Fruit fly (Drosophila melanogaster) whole organism, prepupa: ENCODE results near the gene org-1.

ENCODE experiments used
- Blimp-1 ChIP-seq: fragments of 200-800 bp; sonication (Bioruptor generic); optimal IDR thresholded peaks from 3 replicates; lab custom pipeline; 2017; ENCODE audit warnings: missing biosample characterization, missing genetic modification characterization, mild to moderate bottlenecking, moderate library complexity, missing genetic modification reagents
- CG11294 ChIP-seq: fragments of 200-800 bp; sonication (Bioruptor generic); IDR thresholded peaks from 2 replicates; pipeline ENCODE4 v1.3.6; 2022; ENCODE audit warnings: missing biosample characterization, missing genetic modification characterization
- CG4318 ChIP-seq: fragments of 200-800 bp; sonication (Bioruptor generic); optimal IDR thresholded peaks from 3 replicates; lab custom pipeline; 2017; ENCODE audit warnings: missing biosample characterization, mild to moderate bottlenecking, missing genetic modification characterization
- CG6854 ChIP-seq: fragments of 200-800 bp; sonication (Bioruptor generic); optimal IDR thresholded peaks from 2 replicates; lab custom pipeline; 2017; ENCODE audit warnings: missing biosample characterization, mild to moderate bottlenecking, missing genetic modification characterization
- CG9139 ChIP-seq: fragments of 200-800 bp; sonication (Bioruptor generic); optimal IDR thresholded peaks from 3 replicates; lab custom pipeline; 2017; ENCODE audit warnings: missing biosample characterization, mild to moderate bottlenecking, missing genetic modification characterization
- Eip93F ChIP-seq: fragments of 200-800 bp; sonication (Bioruptor generic); optimal IDR thresholded peaks from 2 replicates; lab custom pipeline; 2016; ENCODE audit warnings: missing biosample characterization, mild to moderate bottlenecking, missing genetic modification characterization
- Hr4 ChIP-seq: fragments of 200-800 bp; sonication (Bioruptor generic); optimal IDR thresholded peaks from 3 replicates; lab custom pipeline; 2016; ENCODE audit warnings: missing biosample characterization, missing genetic modification characterization
- Sox15 ChIP-seq: fragments of 200-800 bp; sonication (Bioruptor generic); optimal IDR thresholded peaks from 3 replicates; lab custom pipeline; 2016; ENCODE audit warnings: missing biosample characterization, missing genetic modification characterization

dm6 chrX:8450214-8450904 is 4.5 kb downstream of the org-1 start:
- no peak for TF ChIP-seq Hr4 (GFP tag; lab: Kevin White, UChicago)
- TF ChIP-seq CG9139 (GFP tag; lab: Kevin White, UChicago): no peak
- TF ChIP-seq CG4318 (GFP tag; lab: Kevin White, UChicago): no peak
- no peak for TF ChIP-seq Sox15 (GFP tag; lab: Kevin White, UChicago)
- no peak for TF ChIP-seq CG11294 (GFP tag; lab: Robert Waterston, UW)
- TF ChIP-seq Eip93F (GFP tag; lab: Kevin White, UChicago): no peak
- TF ChIP-seq CG6854: no peak
- TF ChIP-seq Blimp-1 (GFP tag; lab: Kevin White, UChicago): no peak
